Fruit fly (Drosophila melanogaster): ENCODE results near the gene CycH.

The CycH gene

dm6 chr3L:21828177-21828589 lies 6.4 kb downstream of the CycH start, which contains the start of gene CG32448 (continued):
- TF ChIP-seq Neu2 (GFP tag; optimal IDR thresholded peaks at IDR 0.05; ENCODE audit: borderline replicate concordance), result no peak
- peak; percentile 50; the same call in 1 of the 2 replicates for TF ChIP-seq CG11696 (GFP tag; IDR thresholded peaks at IDR 0.05)
- peak; percentile 30; the same call in 1 of the 2 replicates for TF ChIP-seq Oaz (GFP tag; IDR thresholded peaks at IDR 0.05)
- TF ChIP-seq CG8359 (GFP tag; optimal IDR thresholded peaks at IDR 0.05; ENCODE audit: borderline replicate concordance), result no peak
- TF ChIP-seq CG1647 (GFP tag; optimal IDR thresholded peaks at IDR 0.05), result peak; percentile 49
- TF ChIP-seq CG4404 (GFP tag; IDR thresholded peaks at IDR 0.05), result peak; percentile 53
- peak; percentile 40 for TF ChIP-seq Six4 (GFP tag; optimal IDR thresholded peaks at IDR 0.05)
- peak; percentile 47 for TF ChIP-seq Side (GFP tag; optimal IDR thresholded peaks at IDR 0.05)
- peak; percentile 5 for TF ChIP-seq gcm (GFP tag; optimal IDR thresholded peaks at IDR 0.05)
- TF ChIP-seq zfh1 (GFP tag; IDR thresholded peaks at IDR 0.05), result peak; percentile 81
- no peak for TF ChIP-seq rib (GFP tag; IDR thresholded peaks at IDR 0.05)
- TF ChIP-seq CG5245 (GFP tag; optimal IDR thresholded peaks at IDR 0.05), result peak; percentile 15
- peak; percentile 70 for TF ChIP-seq CG10366 (GFP tag; IDR thresholded peaks at IDR 0.05)
- TF ChIP-seq CTCF (GFP tag; optimal IDR thresholded peaks at IDR 0.05), result no peak
- peak; percentile 63 for TF ChIP-seq CG14667 (GFP tag; IDR thresholded peaks at IDR 0.05)
- TF ChIP-seq CG7745 (tag; optimal IDR thresholded peaks at IDR 0.05), result no peak
- peak; percentile 44; the same call in 1 of the 2 replicates for TF ChIP-seq Drgx (GFP tag; IDR thresholded peaks at IDR 0.05)
- no peak for TF ChIP-seq salm (tag; optimal IDR thresholded peaks at IDR 0.05)
- TF ChIP-seq CG18619 (GFP tag; optimal IDR thresholded peaks at IDR 0.05), result peak; percentile 33
- peak; percentile 14 for TF ChIP-seq CG3163 (GFP tag; optimal IDR thresholded peaks at IDR 0.05)
- TF ChIP-seq emc (GFP tag; optimal IDR thresholded peaks at IDR 0.05), result peak; percentile 35
- TF ChIP-seq Sin3A (optimal IDR thresholded peaks at IDR 0.05), result no peak
- TF ChIP-seq abd-A (tag; optimal IDR thresholded peaks at IDR 0.05), result no peak
- no peak for TF ChIP-seq cas (GFP tag; IDR thresholded peaks at IDR 0.05)
- peak; percentile 83 for TF ChIP-seq CG34422 (GFP tag; IDR thresholded peaks at IDR 0.05)
- no peak for TF ChIP-seq gt (GFP tag; IDR thresholded peaks at IDR 0.05)
- TF ChIP-seq Bgb (GFP tag; IDR thresholded peaks at IDR 0.05; ENCODE audit: partially characterized antibody), result no peak
- TF ChIP-seq CG15011 (GFP tag; optimal IDR thresholded peaks at IDR 0.05), result no peak
- 0 out of 2 replicates have a peak, but pooled peaks have one; percentile 49 for TF ChIP-seq wdn (GFP tag; IDR thresholded peaks at IDR 0.05)
- TF ChIP-seq lab (GFP tag; optimal IDR thresholded peaks at IDR 0.05), result no peak
- peak; percentile 62 for TF ChIP-seq CG7839 (tag; optimal IDR thresholded peaks at IDR 0.05)
- 0 out of 2 replicates have a peak, but pooled peaks have one; percentile 16 for TF ChIP-seq CG4730 (GFP tag; IDR thresholded peaks at IDR 0.05)
- TF ChIP-seq CG8281 (tag; optimal IDR thresholded peaks at IDR 0.05), result no peak
- TF ChIP-seq fd96Cb (tag; optimal IDR thresholded peaks at IDR 0.05), result peak; percentile 48
- peak; percentile 47; the same call in 2 of the 3 replicates for TF ChIP-seq croc (GFP tag; conservative IDR thresholded peaks at IDR 0.05)
- no peak for TF ChIP-seq CG17186 (GFP tag; optimal IDR thresholded peaks at IDR 0.05)
- TF ChIP-seq sim (GFP tag; IDR thresholded peaks at IDR 0.05), result no peak
- peak; percentile 28 for TF ChIP-seq btn (GFP tag; optimal IDR thresholded peaks at IDR 0.05)
- peak; percentile 65 for TF ChIP-seq gfzf (GFP tag; optimal IDR thresholded peaks at IDR 0.05)
- no peak for TF ChIP-seq bbx (GFP tag; IDR thresholded peaks at IDR 0.05; ENCODE audit: partially characterized antibody)
- TF ChIP-seq CG17568 (GFP tag; optimal IDR thresholded peaks at IDR 0.05), result no peak
- TF ChIP-seq oc (tag; optimal IDR thresholded peaks at IDR 0.05), result peak; percentile 56
- no peak for TF ChIP-seq run (tag; optimal IDR thresholded peaks at IDR 0.05)
- TF ChIP-seq Awh (GFP tag; IDR thresholded peaks at IDR 0.05), result peak; percentile 51; the same call in 1 of the 2 replicates
- TF ChIP-seq CG32767 (GFP tag; IDR thresholded peaks at IDR 0.05), result peak; percentile 51; the same call in 1 of the 2 replicates
- peak; percentile 76 for TF ChIP-seq CG1603 (tag; optimal IDR thresholded peaks at IDR 0.05)
- TF ChIP-seq tap (tag; optimal IDR thresholded peaks at IDR 0.05), result no peak
- TF ChIP-seq ken (GFP tag; IDR thresholded peaks at IDR 0.05), result peak; percentile 71
- TF ChIP-seq CG11560 (tag; IDR thresholded peaks at IDR 0.05), result no peak
- TF ChIP-seq CG6813 (GFP tag; optimal IDR thresholded peaks at IDR 0.05), result peak; percentile 6
- peak; percentile 21 for TF ChIP-seq sug (tag; optimal IDR thresholded peaks at IDR 0.05)
- TF ChIP-seq Kr (GFP tag; optimal IDR thresholded peaks at IDR 0.05), result no peak

All from whole organism, embryonic.